Worm (Caenorhabditis elegans): ENCODE measurements around the gene soc-2.

DNA sequence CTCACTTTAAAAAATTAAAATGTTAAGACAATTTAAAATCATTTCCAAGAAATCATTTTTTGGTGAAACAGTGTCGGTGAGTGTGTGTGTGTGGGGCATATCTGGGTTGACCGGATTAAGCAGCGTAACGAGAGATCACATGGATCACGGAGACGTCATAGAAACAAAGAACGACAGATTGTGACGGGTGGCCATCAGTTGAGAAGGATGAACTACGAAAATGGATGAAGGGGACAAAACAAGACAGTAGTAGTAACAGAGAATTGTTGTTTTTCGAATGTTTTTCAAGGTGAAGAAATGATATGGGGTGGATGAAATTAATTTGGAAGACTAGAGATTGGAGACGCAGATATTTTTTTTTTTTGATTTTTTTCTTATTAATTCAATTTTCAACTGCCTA lies 15.8 kb downstream of the soc-2 start:
- TF ChIP-seq xnd-1 (tag; optimal IDR thresholded peaks at IDR 0.05), result no peak
- TF ChIP-seq F57C9.4 (tag; optimal IDR thresholded peaks at IDR 0.05), result no peak
- TF ChIP-seq attf-3 (GFP tag; conservative IDR thresholded peaks at IDR 0.05), result no peak
- TF ChIP-seq zim-3 (tag; optimal IDR thresholded peaks at IDR 0.05), result no peak
- no peak for TF ChIP-seq ceh-27 (GFP tag; optimal IDR thresholded peaks at IDR 0.05)
- no peak for TF ChIP-seq ZK185.1 (tag; optimal IDR thresholded peaks at IDR 0.05; ENCODE audit: poor library complexity, severe bottlenecking)
- TF ChIP-seq ets-4 (GFP tag; optimal IDR thresholded peaks at IDR 0.05), result no peak

Measured in whole organism, young adult.